Fruit fly (Drosophila melanogaster): ENCODE data around the gene Yod1.

- TF ChIP-seq pan (optimal IDR thresholded peaks at IDR 0.05) (no peak), pan (GFP tag; optimal IDR thresholded peaks at IDR 0.05 in 1 of 2, IDR thresholded peaks at IDR 0.05 in 1 of 2) (peak in 1 of 2 experiments; percentile 100), unc-4 (GFP tag; IDR thresholded peaks at IDR 0.05; ENCODE audit: partially characterized antibody) (no peak), fd102C (GFP tag; optimal IDR thresholded peaks at IDR 0.05) (peak; percentile 98), Gug (GFP tag; IDR thresholded peaks at IDR 0.05) (peak; percentile 100)
These were observed 5.6 kb downstream of the Yod1 start, which contains the start of the genes Tcs5 and CHMP2B for dm6 chr3L:5139312-5139711.

All from whole organism, embryonic.